Worm (Caenorhabditis elegans): ENCODE data around the gene F46C5.9.
A peak's percentile ranks its signal among the peaks of the same experiment; 100 is the strongest.

ce11 chrII:8787376-8787775, 23.2 kb downstream of the F46C5.9 start:
- no peak for TF ChIP-seq D1046.2 (GFP tag; IDR thresholded peaks at IDR 0.05)
- TF ChIP-seq pqm-1 (tag; optimal IDR thresholded peaks at IDR 0.05): peak; percentile 22
- peak; percentile 97 for TF ChIP-seq dve-1 (tag; optimal IDR thresholded peaks at IDR 0.05; ENCODE audit: insufficient read depth)
- no peak for TF ChIP-seq snpc-4 (tag; optimal IDR thresholded peaks at IDR 0.05)
- no peak for TF ChIP-seq nhr-237 (tag; optimal IDR thresholded peaks at IDR 0.05)
- TF ChIP-seq nhr-6 (tag; optimal IDR thresholded peaks at IDR 0.05): peak; percentile 89
- TF ChIP-seq aly-2 (tag; optimal IDR thresholded peaks at IDR 0.05): no peak
- no peak for TF ChIP-seq ZK337.2 (GFP tag; IDR thresholded peaks at IDR 0.05)
- TF ChIP-seq ceh-32 (tag; optimal IDR thresholded peaks at IDR 0.05; ENCODE audit: poor library complexity): no peak
